Worm (Caenorhabditis elegans) whole organism, early embryonic: Measurements from ENCODE around the gene C07A12.18.

Experiments
- B0310.2 ChIP-seq: sonication (generic microtip); optimal IDR thresholded peaks from 2 replicates; lab custom pipeline; 2016; ENCODE audit warnings: mild to moderate bottlenecking, missing genetic modification characterization, missing compliant biosample characterization
- F13C5.2 ChIP-seq: sonication (generic microtip); optimal IDR thresholded peaks from 2 replicates; lab custom pipeline; 2017; ENCODE audit warnings: mild to moderate bottlenecking, missing genetic modification characterization, inconsistent platforms, missing compliant biosample characterization
- aly-1 ChIP-seq: sonication (generic microtip); optimal IDR thresholded peaks from 2 replicates; lab custom pipeline; 2016; ENCODE audit warnings: missing genetic modification characterization, missing compliant biosample characterization
- ama-1 ChIP-seq: fragments of 150-350 bp; optimal IDR thresholded peaks from 2 replicates; lab custom pipeline; 2014
- ceh-13 ChIP-seq: fragments of 200-800 bp; sonication (Bioruptor generic); optimal IDR thresholded peaks from 2 replicates; lab custom pipeline; 2018; ENCODE audit warnings: mild to moderate bottlenecking, missing genetic modification characterization, missing compliant biosample characterization
- ceh-36 ChIP-seq: sonication (generic microtip); optimal IDR thresholded peaks from 2 replicates; lab custom pipeline; 2016; ENCODE audit warnings: missing genetic modification characterization, inconsistent platforms, missing compliant biosample characterization
- ets-7 ChIP-seq: sonication (generic microtip); optimal IDR thresholded peaks from 2 replicates; lab custom pipeline; 2016; ENCODE audit warnings: missing genotype, missing genetic modification characterization, missing compliant biosample characterization
- flt-1 ChIP-seq: fragments of 200-800 bp; sonication (Bioruptor generic); IDR thresholded peaks from 2 replicates; pipeline ENCODE4 v1.3.6; 2022; ENCODE audit warnings: missing genetic modification characterization, missing compliant biosample characterization
- hmbx-1 ChIP-seq: sonication (generic microtip); optimal IDR thresholded peaks from 2 replicates; lab custom pipeline; 2016; ENCODE audit warnings: mild to moderate bottlenecking, missing genetic modification characterization, missing compliant biosample characterization
- hmg-4 ChIP-seq: fragments of 200-800 bp; sonication (Bioruptor generic); optimal IDR thresholded peaks from 2 replicates; lab custom pipeline; 2018; ENCODE audit warnings: mild to moderate bottlenecking, missing genetic modification characterization, missing compliant biosample characterization
- hnd-1 ChIP-seq: sonication (generic microtip); optimal IDR thresholded peaks from 2 replicates; lab custom pipeline; 2016; ENCODE audit warnings: missing genetic modification characterization, missing compliant biosample characterization
- pes-1 ChIP-seq: fragments of 200-800 bp; sonication (Bioruptor generic); IDR thresholded peaks from 2 replicates; pipeline ENCODE4 v1.3.6; 2022; ENCODE audit warnings: missing genetic modification reagents, missing genetic modification characterization, missing compliant biosample characterization
- scrt-1 ChIP-seq: fragments of 200-800 bp; sonication (Bioruptor generic); IDR thresholded peaks from 2 replicates; pipeline ENCODE4 v1.3.6; 2022; ENCODE audit warnings: missing genetic modification characterization, missing compliant biosample characterization
- sea-1 ChIP-seq: fragments of 200-800 bp; sonication (Bioruptor generic); conservative IDR thresholded peaks from 2 replicates; pipeline ENCODE4 v1.3.6; 2022; ENCODE audit warnings: missing genetic modification characterization, missing compliant biosample characterization
- tbx-11 ChIP-seq: fragments of 200-800 bp; sonication (Bioruptor generic); IDR thresholded peaks from 2 replicates; pipeline ENCODE4 v1.3.6; 2022; ENCODE audit warnings: missing genetic modification characterization, missing compliant biosample characterization
- tbx-37 ChIP-seq: fragments of 200-800 bp; sonication (Bioruptor generic); conservative IDR thresholded peaks from 2 replicates; pipeline ENCODE4 v1.3.6; 2022; ENCODE audit warnings: missing genetic modification reagents, missing genetic modification characterization, missing compliant biosample characterization
- tra-4 ChIP-seq: sonication (generic microtip); optimal IDR thresholded peaks from 2 replicates; lab custom pipeline; 2017; ENCODE audit warnings: missing genetic modification characterization, missing compliant biosample characterization

C07A12.18 gene

ce11 chrX:4513657-4514143 is 36.0 kb downstream of the C07A12.18 start, which contains the start of gene spr-3:
spr-3 (plus strand) TSS chrX:4514093.
- TF ChIP-seq pes-1 (GFP tag; lab: Robert Waterston, UW): 0 out of 2 replicates have a peak, but pooled peaks have one; percentile 10
- TF ChIP-seq sea-1 (GFP tag; lab: Robert Waterston, UW): 0 out of 2 replicates have a peak, but pooled peaks have one; percentile 47
- no peak for TF ChIP-seq ama-1
- TF ChIP-seq hmg-4 (GFP tag; lab: Kevin White, UChicago): peak; percentile 66

DNA sequence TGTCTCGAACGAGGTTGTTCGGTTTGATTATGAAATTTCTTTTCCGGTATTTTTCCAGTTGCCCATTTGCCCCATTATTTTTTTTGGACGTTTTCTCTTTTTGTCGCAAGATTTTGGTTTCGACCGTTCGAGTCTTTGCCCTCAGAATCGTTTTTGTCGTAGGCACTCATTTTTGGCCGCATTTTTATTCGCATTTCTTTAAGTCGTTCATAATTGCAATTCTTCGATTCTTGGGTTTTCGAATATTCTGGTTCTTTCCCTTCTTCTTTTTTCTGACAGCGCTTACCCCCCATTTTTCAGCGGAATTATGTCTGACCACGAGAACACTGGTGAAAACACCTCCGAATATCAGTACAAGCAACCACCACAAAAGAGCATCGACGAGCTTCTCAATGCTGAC is 41.5 kb downstream of the C07A12.18 start, which contains the start of gene rhi-1:
Gene rhi-1 (plus strand): TSS at position 301 of the 400 bp plus-strand sequence.
- TF ChIP-seq tra-4 (tag; lab: Kevin White, UChicago): no peak
- TF ChIP-seq aly-1 (tag; lab: Kevin White, UChicago): no peak
- TF ChIP-seq flt-1 (GFP tag; lab: Robert Waterston, UW): no peak
- no peak for TF ChIP-seq ama-1
- TF ChIP-seq hnd-1 (tag; lab: Kevin White, UChicago): no peak
- no peak for TF ChIP-seq hmg-4 (GFP tag; lab: Kevin White, UChicago)

DNA sequence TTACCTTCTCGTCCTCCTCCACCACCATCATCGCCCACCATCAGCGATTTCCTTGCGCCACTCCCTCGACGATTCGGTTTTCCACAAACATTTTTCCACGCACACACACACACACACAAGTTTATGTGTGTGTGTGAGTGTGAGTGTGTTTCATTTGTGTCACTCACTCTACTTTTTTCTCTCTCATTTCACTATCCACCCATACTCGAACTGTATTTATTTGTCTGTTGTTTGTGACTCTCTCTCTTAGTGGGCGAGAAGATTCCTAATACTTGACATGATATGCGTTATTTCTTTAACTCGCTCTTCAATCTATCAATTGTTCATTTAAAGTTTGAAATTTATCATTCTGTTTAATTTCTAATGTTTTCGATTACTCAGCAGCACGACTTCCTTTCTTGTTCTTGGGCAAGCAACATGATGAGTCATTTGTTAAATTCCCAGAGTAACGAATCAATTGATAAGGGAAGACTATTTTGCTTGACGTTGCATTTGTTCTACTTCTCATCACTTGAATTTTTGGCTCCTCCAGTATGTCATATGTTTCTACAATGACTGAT is 42.5 kb downstream of the C07A12.18 start:
- TF ChIP-seq F13C5.2 (no peak), pes-1 (GFP tag; lab: Robert Waterston, UW) (no peak), tbx-11 (GFP tag; lab: Robert Waterston, UW) (no peak), hmbx-1 (tag; lab: Kevin White, UChicago) (no peak), hnd-1 (tag; lab: Kevin White, UChicago) (no peak), ceh-13 (GFP tag; lab: Kevin White, UChicago) (no peak)

ce11 chrX:4504108-4504668 is 45.5 kb downstream of the C07A12.18 start, which contains the start of gene dgk-2:
dgk-2 (minus strand) TSS chrX:4504388.
- TF ChIP-seq ceh-13 (GFP tag; lab: Kevin White, UChicago): no peak
- no peak for TF ChIP-seq tra-4 (tag; lab: Kevin White, UChicago)
- TF ChIP-seq tbx-37 (GFP tag; lab: Robert Waterston, UW): no peak
- TF ChIP-seq hmg-4 (GFP tag; lab: Kevin White, UChicago): peak; percentile 25
- peak; percentile 51; the same call in 1 of the 2 replicates for TF ChIP-seq sea-1 (GFP tag; lab: Robert Waterston, UW)
- TF ChIP-seq aly-1 (tag; lab: Kevin White, UChicago): no peak
- TF ChIP-seq ets-7 (tag; lab: Kevin White, UChicago): no peak
- no peak for TF ChIP-seq ama-1
- no peak for TF ChIP-seq flt-1 (GFP tag; lab: Robert Waterston, UW)
- TF ChIP-seq tbx-11 (GFP tag; lab: Robert Waterston, UW): no peak
- TF ChIP-seq hmbx-1 (tag; lab: Kevin White, UChicago): no peak
- no peak for TF ChIP-seq pes-1 (GFP tag; lab: Robert Waterston, UW)
- TF ChIP-seq F13C5.2: peak; percentile 49
- TF ChIP-seq hnd-1 (tag; lab: Kevin White, UChicago): no peak
- no peak for TF ChIP-seq B0310.2
- TF ChIP-seq ceh-36 (tag; lab: Kevin White, UChicago): no peak
- TF ChIP-seq scrt-1 (GFP tag; lab: Robert Waterston, UW): no peak

DNA sequence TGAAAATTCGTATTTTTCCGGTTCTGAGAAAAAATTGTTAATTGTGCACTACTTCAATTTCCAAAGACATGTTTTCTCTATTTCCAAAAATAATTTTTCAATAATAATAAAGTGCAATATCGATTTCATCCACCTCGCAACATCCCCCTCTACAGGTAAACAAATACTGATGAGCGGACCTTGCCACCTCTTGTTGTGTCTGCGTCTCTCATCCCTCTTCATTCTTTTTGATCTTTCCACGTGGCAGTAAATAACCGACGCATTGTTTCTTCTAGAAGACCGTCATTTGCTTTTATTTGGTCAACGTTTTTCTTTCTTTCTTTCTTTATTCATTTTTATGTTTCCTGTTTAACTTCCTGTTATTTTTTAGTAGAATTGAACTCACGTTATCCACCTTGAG is 46.4 kb downstream of the C07A12.18 start:
- TF ChIP-seq tra-4 (tag; lab: Kevin White, UChicago) (no peak), aly-1 (tag; lab: Kevin White, UChicago) (no peak), ceh-13 (GFP tag; lab: Kevin White, UChicago) (no peak), ets-7 (tag; lab: Kevin White, UChicago) (no peak), scrt-1 (GFP tag; lab: Robert Waterston, UW) (no peak), flt-1 (GFP tag; lab: Robert Waterston, UW) (no peak), hmbx-1 (tag; lab: Kevin White, UChicago) (no peak), hmg-4 (GFP tag; lab: Kevin White, UChicago) (no peak), ceh-36 (tag; lab: Kevin White, UChicago) (no peak), pes-1 (GFP tag; lab: Robert Waterston, UW) (no peak), ama-1 (no peak), tbx-11 (GFP tag; lab: Robert Waterston, UW) (no peak), F13C5.2 (no peak), tbx-37 (GFP tag; lab: Robert Waterston, UW) (no peak), B0310.2 (no peak), hnd-1 (tag; lab: Kevin White, UChicago) (no peak), sea-1 (GFP tag; lab: Robert Waterston, UW) (no peak)

DNA sequence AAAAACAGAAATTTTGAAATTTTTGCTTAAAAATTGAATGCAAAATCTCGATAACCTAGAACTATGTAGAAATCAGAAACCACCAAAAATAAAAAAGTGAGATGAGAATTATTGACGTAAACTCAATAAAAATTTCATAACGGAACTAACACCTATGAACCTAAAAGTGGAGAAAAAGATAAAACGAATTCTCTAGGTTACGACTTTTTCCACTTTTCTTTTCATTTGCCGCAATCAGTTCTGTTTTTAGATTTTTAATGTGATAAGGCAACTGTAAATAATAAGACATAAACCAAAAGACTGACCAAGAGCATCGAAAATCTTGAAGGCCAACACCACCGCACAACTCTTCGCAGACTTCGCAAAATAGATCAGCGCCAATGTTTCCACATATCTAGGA is 47.7 kb downstream of the C07A12.18 start:
- TF ChIP-seq hnd-1 (tag; lab: Kevin White, UChicago) (no peak), scrt-1 (GFP tag; lab: Robert Waterston, UW) (no peak), ets-7 (tag; lab: Kevin White, UChicago) (no peak), aly-1 (tag; lab: Kevin White, UChicago) (no peak), tra-4 (tag; lab: Kevin White, UChicago) (no peak), hmbx-1 (tag; lab: Kevin White, UChicago) (no peak), ama-1 (no peak)

ce11 chrX:4500499-4500898 is 49.2 kb downstream of the C07A12.18 start:
- TF ChIP-seq ceh-13 (GFP tag; lab: Kevin White, UChicago) (no peak), aly-1 (tag; lab: Kevin White, UChicago) (no peak), tbx-37 (GFP tag; lab: Robert Waterston, UW) (no peak), pes-1 (GFP tag; lab: Robert Waterston, UW) (no peak), ceh-36 (tag; lab: Kevin White, UChicago) (no peak), ets-7 (tag; lab: Kevin White, UChicago) (no peak), hmg-4 (GFP tag; lab: Kevin White, UChicago) (no peak), B0310.2 (no peak), ama-1 (no peak), tra-4 (tag; lab: Kevin White, UChicago) (no peak), sea-1 (GFP tag; lab: Robert Waterston, UW) (no peak), scrt-1 (GFP tag; lab: Robert Waterston, UW) (no peak), hnd-1 (tag; lab: Kevin White, UChicago) (no peak), hmbx-1 (tag; lab: Kevin White, UChicago) (no peak), F13C5.2 (no peak), flt-1 (GFP tag; lab: Robert Waterston, UW) (no peak), tbx-11 (GFP tag; lab: Robert Waterston, UW) (no peak)
